Fruit fly (Drosophila melanogaster) whole organism, embryonic: ENCODE results near the gene CG9132.

ENCODE experiments used
- ATbp ChIP-seq: fragments of 200-800 bp; sonication (Bioruptor generic); optimal IDR thresholded peaks from 2 replicates; lab custom pipeline; 2017; ENCODE audit warnings: missing biosample characterization, mild to moderate bottlenecking, missing genetic modification characterization, missing genetic modification reagents
- Atf3 ChIP-seq: fragments of 200-800 bp; sonication (Bioruptor generic); optimal IDR thresholded peaks from 3 replicates; lab custom pipeline; 2016; ENCODE audit warnings: missing biosample characterization, missing genetic modification characterization
- Awh ChIP-seq: fragments of 200-800 bp; sonication (Bioruptor generic); IDR thresholded peaks from 2 replicates; pipeline ENCODE4, ENCODE4 v1.3.6; 2022; ENCODE audit warnings: missing biosample characterization, missing genetic modification characterization
- Blimp-1 ChIP-seq: fragments of 200-800 bp; sonication (Bioruptor generic); optimal IDR thresholded peaks from 3 replicates; lab custom pipeline; 2018; ENCODE audit warnings: missing biosample characterization, missing genetic modification characterization, mild to moderate bottlenecking, moderate library complexity, missing genetic modification reagents
- CG12219 ChIP-seq: fragments of 200-800 bp; sonication (Bioruptor generic); optimal IDR thresholded peaks from 3 replicates; lab custom pipeline; 2018; ENCODE audit warnings: missing biosample characterization, mild to moderate bottlenecking, missing genetic modification characterization
- CG12769 ChIP-seq: fragments of 200-800 bp; sonication (Bioruptor generic); optimal IDR thresholded peaks from 2 replicates; lab custom pipeline; 2019; ENCODE audit warnings: missing biosample characterization, mild to moderate bottlenecking, missing genetic modification characterization, moderate library complexity
- CG14441 ChIP-seq: fragments of 200-800 bp; sonication (Bioruptor generic); IDR thresholded peaks from 2 replicates; pipeline ENCODE4 v1.3.6; 2022; ENCODE audit warnings: missing biosample characterization, missing genetic modification characterization
- CG14965 ChIP-seq: fragments of 200-800 bp; sonication (Bioruptor generic); optimal IDR thresholded peaks from 2 replicates; lab custom pipeline; 2016; ENCODE audit warnings: missing biosample characterization, missing genetic modification characterization, borderline replicate concordance
- CG1529 ChIP-seq: fragments of 200-800 bp; sonication (Bioruptor generic); optimal IDR thresholded peaks from 3 replicates; lab custom pipeline; 2018; ENCODE audit warnings: missing biosample characterization, missing genetic modification characterization
- CG17328 ChIP-seq: fragments of 200-800 bp; sonication (Bioruptor generic); IDR thresholded peaks from 2 replicates; pipeline ENCODE4 v1.3.6; 2022; ENCODE audit warnings: missing biosample characterization, missing genetic modification characterization
- CG18599 ChIP-seq: fragments of 200-800 bp; sonication (Bioruptor generic); optimal IDR thresholded peaks from 3 replicates; lab custom pipeline; 2017; ENCODE audit warnings: missing biosample characterization, missing genetic modification characterization, mild to moderate bottlenecking, moderate library complexity, missing genetic modification reagents
- CG2116 ChIP-seq: fragments of 200-800 bp; sonication (Bioruptor generic); optimal IDR thresholded peaks from 3 replicates; lab custom pipeline; 2018; ENCODE audit warnings: missing biosample characterization, mild to moderate bottlenecking, missing genetic modification characterization
- CG2875 ChIP-seq: fragments of 200-800 bp; sonication (Bioruptor generic); optimal IDR thresholded peaks from 2 replicates; lab custom pipeline; 2017; ENCODE audit warnings: missing biosample characterization, mild to moderate bottlenecking, missing genetic modification characterization, missing genetic modification reagents
- CG30020 ChIP-seq: fragments of 200-800 bp; optimal IDR thresholded peaks from 2 replicates; lab custom pipeline; 2019; ENCODE audit warnings: missing biosample characterization, mild to moderate bottlenecking, missing genetic modification characterization, moderate library complexity
- CG3281 ChIP-seq: fragments of 200-800 bp; sonication (Bioruptor generic); optimal IDR thresholded peaks from 3 replicates; lab custom pipeline; 2017; ENCODE audit warnings: missing biosample characterization, mild to moderate bottlenecking, missing genetic modification characterization
- CG33213 ChIP-seq: fragments of 200-800 bp; sonication (Bioruptor generic); optimal IDR thresholded peaks from 3 replicates; lab custom pipeline; 2016; ENCODE audit warnings: missing biosample characterization, missing genetic modification characterization
- CG3847 ChIP-seq: fragments of 200-800 bp; sonication (Bioruptor generic); IDR thresholded peaks from 2 replicates; pipeline ENCODE4 v1.3.6; 2022; ENCODE audit warnings: missing biosample characterization, missing genetic modification characterization
- CG42726 ChIP-seq: fragments of 200-800 bp; sonication (Bioruptor generic); IDR thresholded peaks from 2 replicates; pipeline ENCODE4 v1.3.6; 2022; ENCODE audit warnings: missing biosample characterization, missing genetic modification characterization; ENCODE audit not compliant: partially characterized antibody
- CG4854 ChIP-seq: fragments of 200-800 bp; sonication (Bioruptor generic); optimal IDR thresholded peaks from 2 replicates; lab custom pipeline; 2016; ENCODE audit warnings: missing biosample characterization, missing genetic modification characterization, inconsistent platforms
- CG7963 ChIP-seq: fragments of 200-800 bp; sonication (Bioruptor generic); IDR thresholded peaks from 3 replicates; pipeline ENCODE4 v1.3.6; 2022; ENCODE audit warnings: missing biosample characterization, missing genetic modification characterization; ENCODE audit not compliant: partially characterized antibody
- CG8388 ChIP-seq: fragments of 200-800 bp; sonication (Bioruptor generic); optimal IDR thresholded peaks from 2 replicates; lab custom pipeline; 2019; ENCODE audit warnings: missing biosample characterization, mild to moderate bottlenecking, missing genetic modification characterization, moderate library complexity
- CG9797 ChIP-seq: fragments of 200-800 bp; sonication (Bioruptor generic); optimal IDR thresholded peaks from 3 replicates; lab custom pipeline; 2018; ENCODE audit warnings: missing biosample characterization, mild to moderate bottlenecking, missing genetic modification characterization
- CG9932 ChIP-seq: fragments of 200-800 bp; sonication (Bioruptor generic); IDR thresholded peaks from 2 replicates; pipeline ENCODE4 v1.3.6; 2022; ENCODE audit warnings: missing biosample characterization, missing genetic modification characterization
- Doc2 ChIP-seq: fragments of 200-800 bp; sonication (Bioruptor generic); IDR thresholded peaks from 2 replicates; pipeline ENCODE4 v1.3.6; 2022; ENCODE audit warnings: missing biosample characterization, missing genetic modification characterization
- Doc3 ChIP-seq: fragments of 200-800 bp; sonication (Bioruptor generic); IDR thresholded peaks from 3 replicates; pipeline ENCODE4 v1.3.6; 2022; ENCODE audit warnings: missing biosample characterization, missing genetic modification characterization; ENCODE audit not compliant: partially characterized antibody
- Fer1 ChIP-seq: fragments of 200-800 bp; sonication (Bioruptor generic); optimal IDR thresholded peaks from 2 replicates; lab custom pipeline; 2017; ENCODE audit warnings: missing biosample characterization, mild to moderate bottlenecking, missing genetic modification characterization
- Lim3 ChIP-seq: fragments of 200-800 bp; sonication (Bioruptor generic); IDR thresholded peaks from 2 replicates; pipeline ENCODE4 v1.3.6; 2022; ENCODE audit warnings: missing biosample characterization, missing genetic modification characterization
- MBD-R2 ChIP-seq: fragments of 200-800 bp; sonication (Bioruptor generic); IDR thresholded peaks from 2 replicates; pipeline ENCODE4 v1.3.6; 2022; ENCODE audit warnings: missing biosample characterization, missing genetic modification characterization
- Max ChIP-seq: fragments of 200-800 bp; sonication (Bioruptor generic); optimal IDR thresholded peaks from 2 replicates; lab custom pipeline; 2016; ENCODE audit warnings: missing biosample characterization, mild to moderate bottlenecking, missing genetic modification characterization
- Mrtf ChIP-seq: fragments of 200-800 bp; sonication (Bioruptor generic); IDR thresholded peaks from 3 replicates; pipeline ENCODE4 v1.3.6; 2022; ENCODE audit warnings: missing biosample characterization, missing genetic modification characterization
- ap ChIP-seq: fragments of 200-800 bp; sonication (Bioruptor generic); IDR thresholded peaks from 2 replicates; pipeline ENCODE4 v1.3.6; 2022; ENCODE audit warnings: missing biosample characterization, missing genetic modification characterization
- bbx ChIP-seq: fragments of 200-800 bp; sonication (Bioruptor generic); IDR thresholded peaks from 2 replicates; pipeline ENCODE4 v1.3.6; 2022; ENCODE audit warnings: missing biosample characterization, missing genetic modification characterization; ENCODE audit not compliant: partially characterized antibody
- cad ChIP-seq: fragments of >200 bp; optimal IDR thresholded peaks from 2 replicates; lab custom pipeline; 2017; ENCODE audit warnings: missing biosample characterization, missing genetic modification characterization
- cato ChIP-seq: fragments of 200-800 bp; sonication (Bioruptor generic); optimal IDR thresholded peaks from 2 replicates; lab custom pipeline; 2016; ENCODE audit warnings: missing biosample characterization, missing genetic modification characterization, borderline replicate concordance
- cg ChIP-seq: fragments of 200-800 bp; sonication (Bioruptor generic); optimal IDR thresholded peaks from 3 replicates; lab custom pipeline; 2019; ENCODE audit warnings: missing biosample characterization, mild to moderate bottlenecking, missing genetic modification characterization, moderate library complexity
- gem ChIP-seq: fragments of 200-800 bp; sonication (Bioruptor generic); optimal IDR thresholded peaks from 2 replicates; lab custom pipeline; 2019; ENCODE audit warnings: missing biosample characterization, mild to moderate bottlenecking, missing genetic modification characterization, moderate library complexity
- gsb ChIP-seq: fragments of 200-800 bp; sonication (Bioruptor generic); IDR thresholded peaks from 2 replicates; pipeline ENCODE4 v1.3.6; 2022; ENCODE audit warnings: missing biosample characterization, missing genetic modification characterization
- kay ChIP-seq: fragments of 200-800 bp; sonication (Bioruptor generic); optimal IDR thresholded peaks from 2 replicates; lab custom pipeline; 2016; ENCODE audit warnings: missing biosample characterization, missing genetic modification characterization
- kni ChIP-seq: fragments of 200-800 bp; sonication (Bioruptor generic); optimal IDR thresholded peaks from 3 replicates; lab custom pipeline; 2017; ENCODE audit warnings: mild to moderate bottlenecking, missing biosample characterization, missing genetic modification reagents, missing genetic modification characterization
- luna ChIP-seq: fragments of 200-800 bp; sonication (Bioruptor generic); optimal IDR thresholded peaks from 2 replicates; lab custom pipeline; 2016; ENCODE audit warnings: missing biosample characterization, missing genetic modification characterization
- maf-S ChIP-seq: fragments of 200-800 bp; sonication (Bioruptor generic); optimal IDR thresholded peaks from 2 replicates; lab custom pipeline; 2016; ENCODE audit warnings: missing biosample characterization, missing genetic modification characterization
- pita ChIP-seq: fragments of 200-800 bp; sonication (Bioruptor generic); optimal IDR thresholded peaks from 2 replicates; lab custom pipeline; 2017; ENCODE audit warnings: missing biosample characterization, mild to moderate bottlenecking, missing genetic modification characterization
- pum ChIP-seq: fragments of 200-800 bp; sonication (Bioruptor generic); optimal IDR thresholded peaks from 2 replicates; lab custom pipeline; 2016; ENCODE audit warnings: missing biosample characterization, missing genetic modification characterization
- sr ChIP-seq: fragments of 200-800 bp; sonication (Bioruptor generic); IDR thresholded peaks from 3 replicates; pipeline ENCODE4 v1.3.6; 2022; ENCODE audit warnings: missing biosample characterization, missing genetic modification characterization
- tup ChIP-seq: fragments of 200-800 bp; sonication (Bioruptor generic); optimal IDR thresholded peaks from 2 replicates; lab custom pipeline; 2016; ENCODE audit warnings: missing biosample characterization, mild to moderate bottlenecking, missing genetic modification characterization, moderate library complexity
- vfl ChIP-seq: fragments of 200-800 bp; sonication (Bioruptor generic); optimal IDR thresholded peaks from 2 replicates; lab custom pipeline; 2016; ENCODE audit warnings: missing biosample characterization, missing genetic modification characterization
- zen ChIP-seq: fragments of 200-800 bp; sonication (Bioruptor generic); optimal IDR thresholded peaks from 3 replicates; lab custom pipeline; 2018; ENCODE audit warnings: missing biosample characterization, mild to moderate bottlenecking, missing genetic modification characterization, moderate library complexity
- zen2 ChIP-seq: fragments of 200-800 bp; sonication (Bioruptor generic); IDR thresholded peaks from 3 replicates; pipeline ENCODE4 v1.3.6; 2022; ENCODE audit warnings: missing biosample characterization, missing genetic modification characterization; ENCODE audit not compliant: partially characterized antibody

The CG9132 gene

DNA sequence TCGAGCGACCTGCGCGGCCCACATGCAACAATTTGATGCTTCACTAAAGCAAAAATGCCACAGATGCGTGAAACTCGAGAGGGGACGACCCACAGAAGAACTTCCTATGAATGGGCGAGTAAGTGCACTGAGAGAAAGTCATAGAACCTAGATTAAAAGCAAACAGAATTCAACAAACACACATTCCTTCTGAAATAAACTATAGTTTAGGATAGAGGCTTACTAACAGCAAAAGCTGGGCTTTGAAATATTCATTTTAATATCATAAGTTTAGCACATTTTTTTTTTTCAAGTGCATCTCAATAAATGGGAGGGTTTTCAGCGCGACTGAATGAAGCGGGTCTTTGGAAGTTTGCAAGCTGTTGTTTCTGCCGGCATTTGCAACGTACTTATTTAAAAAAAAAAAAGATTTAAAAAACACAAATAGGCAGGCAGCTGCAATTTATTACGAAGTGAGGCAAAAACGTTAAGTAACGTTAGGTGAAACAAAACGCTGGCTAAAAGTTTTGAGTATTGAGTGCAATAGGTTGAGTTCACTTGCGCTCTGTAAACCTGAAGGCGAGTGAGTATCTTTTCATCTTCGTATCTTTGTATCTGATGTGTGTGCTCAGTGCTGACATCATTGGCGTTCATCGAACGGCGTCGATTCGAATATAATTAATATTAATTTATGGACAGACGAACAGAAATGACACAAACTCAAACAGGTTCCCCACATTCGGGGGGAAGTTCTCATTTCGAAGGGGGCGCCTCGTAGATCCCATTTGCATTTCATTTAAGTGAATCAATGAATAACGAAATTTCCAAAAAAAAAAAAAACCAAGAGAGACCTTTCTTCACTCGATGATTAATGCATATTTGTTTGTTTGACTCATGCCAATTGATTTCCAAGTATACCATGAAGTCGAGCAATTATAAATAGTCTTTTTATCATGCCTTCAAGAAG is 27.4 kb downstream of the CG9132 start (continued):
- peak; percentile 59; the same call in 1 of the 2 replicates for TF ChIP-seq ap (GFP tag; lab: Robert Waterston, UW)
- 0 out of 3 replicates have a peak, but pooled peaks have one; percentile 16 for TF ChIP-seq Mrtf
- TF ChIP-seq CG7963, result no peak
- TF ChIP-seq Blimp-1 (GFP tag; lab: Kevin White, UChicago), result peak; percentile 73
- TF ChIP-seq CG33213 (GFP tag; lab: Kevin White, UChicago), result peak; percentile 44
- peak; percentile 63 for TF ChIP-seq CG17328 (GFP tag; lab: Robert Waterston, UW)
- TF ChIP-seq CG8388 (GFP tag; lab: Kevin White, UChicago), result peak; percentile 36
- peak; percentile 64 for TF ChIP-seq kay (GFP tag; lab: Kevin White, UChicago)
- no peak for TF ChIP-seq Doc2
- TF ChIP-seq Doc3, result no peak
- no peak for TF ChIP-seq CG9932 (GFP tag; lab: Robert Waterston, UW)
- TF ChIP-seq Awh (GFP tag; lab: Robert Waterston, UW), result peak; percentile 83
- TF ChIP-seq zen2 (GFP tag; lab: Robert Waterston, UW), result no peak
- TF ChIP-seq CG3281, result no peak
- TF ChIP-seq ATbp (GFP tag; lab: Kevin White, UChicago), result no peak
- TF ChIP-seq CG42726 (GFP tag; lab: Robert Waterston, UW), result no peak
- no peak for TF ChIP-seq gsb
- peak; percentile 65 for TF ChIP-seq pum
- TF ChIP-seq CG9797 (GFP tag; lab: Kevin White, UChicago), result no peak
- TF ChIP-seq maf-S (GFP tag; lab: Kevin White, UChicago), result no peak
- TF ChIP-seq CG14441, result peak; percentile 52
- TF ChIP-seq Atf3 (GFP tag; lab: Kevin White, UChicago), result peak; percentile 36
- no peak for TF ChIP-seq sr
- no peak for TF ChIP-seq CG30020 (tag; lab: Kevin White, UChicago)
- TF ChIP-seq CG2875, result peak; percentile 37
- no peak for TF ChIP-seq cad (GFP tag; lab: Kevin White, UChicago)
- peak; percentile 44 for TF ChIP-seq Max
- peak; percentile 59 for TF ChIP-seq gem
- no peak for TF ChIP-seq CG1529
- peak; percentile 5 for TF ChIP-seq CG4854
- TF ChIP-seq CG18599 (GFP tag; lab: Kevin White, UChicago), result peak; percentile 13
- 0 out of 2 replicates have a peak, but pooled peaks have one; percentile 25 for TF ChIP-seq MBD-R2 (GFP tag; lab: Robert Waterston, UW)
- TF ChIP-seq CG12769 (tag; lab: Kevin White, UChicago), result no peak
- TF ChIP-seq Fer1, result no peak
- no peak for TF ChIP-seq cg (GFP tag; lab: Kevin White, UChicago)
- TF ChIP-seq kni (GFP tag; lab: Kevin White, UChicago), result no peak
- TF ChIP-seq CG12219 (GFP tag; lab: Kevin White, UChicago), result no peak
- TF ChIP-seq vfl (GFP tag; lab: Kevin White, UChicago), result no peak
- no peak for TF ChIP-seq bbx (GFP tag; lab: Robert Waterston, UW)
- no peak for TF ChIP-seq CG14965 (GFP tag; lab: Kevin White, UChicago)
- peak; percentile 47 for TF ChIP-seq zen
- TF ChIP-seq pita, result no peak
- peak; percentile 25 for TF ChIP-seq cato
- no peak for TF ChIP-seq luna (GFP tag; lab: Kevin White, UChicago)
- peak; percentile 23 for TF ChIP-seq tup
- no peak for TF ChIP-seq CG2116 (GFP tag; lab: Kevin White, UChicago)
- TF ChIP-seq CG3847, result no peak
- TF ChIP-seq Lim3, result no peak
